Fruit fly (Drosophila melanogaster): ENCODE results near the gene CG15601.

DNA sequence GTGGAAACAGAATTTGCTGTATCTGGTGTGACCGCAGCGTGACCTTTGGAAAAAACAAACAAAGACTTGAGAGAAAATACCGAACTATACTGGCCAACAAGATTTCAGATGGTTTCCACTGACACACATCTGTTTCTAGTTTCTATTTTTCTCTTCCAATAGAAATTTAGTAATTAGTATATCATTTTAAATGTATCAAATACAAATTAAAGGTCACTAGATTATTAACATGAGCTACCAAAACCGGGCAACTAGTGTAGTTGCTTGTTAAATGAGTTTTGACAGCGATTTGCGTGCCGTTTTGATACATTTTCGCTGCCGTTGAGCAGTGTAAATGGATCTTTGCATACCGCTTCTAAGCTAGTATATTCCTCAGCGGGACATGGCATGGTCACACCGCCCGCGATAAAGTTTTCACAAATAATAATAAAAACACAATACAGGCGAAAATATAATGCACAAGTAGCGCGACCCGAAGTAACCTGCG, 6.7 kb upstream of the CG15601 start, which contains the start of the genes Pis and Hap40:
- TF ChIP-seq CG10348 (GFP tag; IDR thresholded peaks at IDR 0.05) (peak; percentile 29; the same call in 1 of the 2 replicates), D1 (tag; optimal IDR thresholded peaks at IDR 0.05) (no peak), Pif1A (GFP tag; optimal IDR thresholded peaks at IDR 0.05) (no peak), CG17806 (tag; optimal IDR thresholded peaks at IDR 0.05) (peak; percentile 56), CG12605 (GFP tag; IDR thresholded peaks at IDR 0.05) (no peak), CG14655 (GFP tag; optimal IDR thresholded peaks at IDR 0.05) (no peak), CG8301 (tag; optimal IDR thresholded peaks at IDR 0.05) (peak; percentile 50), CG9948 (tag; optimal IDR thresholded peaks at IDR 0.05) (peak; percentile 68), gl (tag; optimal IDR thresholded peaks at IDR 0.05) (no peak), CG34367 (tag; optimal IDR thresholded peaks at IDR 0.05) (peak; percentile 61), EcR (GFP tag; optimal IDR thresholded peaks at IDR 0.05) (peak; percentile 38), CG13204 (GFP tag; optimal IDR thresholded peaks at IDR 0.05) (no peak), CG32121 (GFP tag; IDR thresholded peaks at IDR 0.05) (peak; percentile 57), Snoo (tag; optimal IDR thresholded peaks at IDR 0.05) (peak; percentile 59)
